In the genomic region with DNA sequence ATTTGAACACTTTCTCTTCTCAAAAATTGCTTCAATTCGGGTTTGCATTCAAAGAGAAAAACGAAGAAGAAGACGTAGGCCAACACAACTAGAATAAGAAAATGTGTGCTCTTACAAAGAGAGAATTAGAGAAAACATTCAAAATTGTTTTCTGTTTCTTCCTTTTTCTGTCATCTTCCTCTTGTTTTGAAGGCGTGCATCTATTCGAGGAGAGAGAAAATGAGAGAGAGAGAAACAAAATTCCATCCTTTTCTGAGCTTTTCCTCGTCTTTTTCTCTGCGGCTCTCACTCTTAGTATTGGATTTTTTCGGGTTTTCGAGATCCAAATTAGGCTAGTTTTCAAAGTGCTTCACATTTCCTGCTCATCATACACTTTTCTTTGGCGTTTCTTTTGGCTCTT, we compare ENCODE assay signal across 7 worm cellular contexts.
TF ChIP-seq lines count a peak whose summit lies in the region.

No protein-coding gene starts in this region.

TF ChIP-seq in whole organism, L1 larva, 84 proteins besides CTCF, POLR2A, EP300 and RAD21 (continues in another document):
- TF ChIP-seq hlh-4 (tag; optimal IDR thresholded peaks at IDR 0.05; lab: Kevin White, UChicago) (no peak), nhr-77 (tag; optimal IDR thresholded peaks at IDR 0.05; lab: Kevin White, UChicago) (peak; percentile 32), swsn-7 (tag; optimal IDR thresholded peaks at IDR 0.05; lab: Kevin White, UChicago) (peak; percentile 57), nhr-71 (tag; optimal IDR thresholded peaks at IDR 0.05; lab: Kevin White, UChicago) (peak; percentile 67), aha-1 (tag; optimal IDR thresholded peaks at IDR 0.05; lab: Kevin White, UChicago) (no peak), ceh-82 (tag; optimal IDR thresholded peaks at IDR 0.05; lab: Kevin White, UChicago) (peak; percentile 0 to 56 (median 1)), ceh-63 (GFP tag; optimal IDR thresholded peaks at IDR 0.05; lab: Kevin White, UChicago) (no peak), fkh-10 (GFP tag; optimal IDR thresholded peaks at IDR 0.05; lab: Kevin White, UChicago) (peak; percentile 80), mep-1 (tag; optimal IDR thresholded peaks at IDR 0.05; lab: Kevin White, UChicago) (peak; percentile 52), lin-14 (GFP tag; optimal IDR thresholded peaks at IDR 0.05; lab: Kevin White, UChicago) (peak; percentile 95), unc-130 (tag; optimal IDR thresholded peaks at IDR 0.05; lab: Kevin White, UChicago) (no peak), blmp-1 (tag; optimal IDR thresholded peaks at IDR 0.05; lab: Kevin White, UChicago) (no peak)

TF ChIP-seq in whole organism, L2 larva, 48 proteins besides CTCF, POLR2A, EP300 and RAD21 (continues in another document):
- no peak for TF ChIP-seq nhr-11 (tag; optimal IDR thresholded peaks at IDR 0.05; lab: Kevin White, UChicago)
- peak; percentile 49 for TF ChIP-seq lin-13 (GFP tag; optimal IDR thresholded peaks at IDR 0.05; lab: Kevin White, UChicago)
- TF ChIP-seq blmp-1 (tag; optimal IDR thresholded peaks at IDR 0.05; lab: Kevin White, UChicago; ENCODE audit: insufficient read depth): no peak
- TF ChIP-seq egl-27 (tag; optimal IDR thresholded peaks at IDR 0.05; lab: Kevin White, UChicago): peak; percentile 41
- peak; percentile 58 for TF ChIP-seq nhr-129 (tag; optimal IDR thresholded peaks at IDR 0.05; lab: Kevin White, UChicago)
- peak in 1 of 2 experiments; percentile 61 for TF ChIP-seq mdl-1 (tag; optimal IDR thresholded peaks at IDR 0.05; lab: Kevin White, UChicago)
- peak; percentile 9 for TF ChIP-seq fos-1 (tag; optimal IDR thresholded peaks at IDR 0.05; lab: Kevin White, UChicago)
- no peak for TF ChIP-seq ZK546.5 (tag; optimal IDR thresholded peaks at IDR 0.05; lab: Kevin White, UChicago)
- no peak for TF ChIP-seq lin-39 (tag; optimal IDR thresholded peaks at IDR 0.05; lab: Kevin White, UChicago)
- peak; percentile 94 for TF ChIP-seq C34F6.9 (tag; optimal IDR thresholded peaks at IDR 0.05; lab: Kevin White, UChicago)
- peak; percentile 97 for TF ChIP-seq unc-55 (GFP tag; optimal IDR thresholded peaks at IDR 0.05; lab: Kevin White, UChicago)
- no peak for TF ChIP-seq ztf-1 (GFP tag; conservative IDR thresholded peaks at IDR 0.05; lab: Robert Waterston, UW)

TF ChIP-seq in whole organism, L3 larva, 47 proteins besides CTCF, POLR2A, EP300 and RAD21 (continues in another document):
- TF ChIP-seq lin-39 (tag; optimal IDR thresholded peaks at IDR 0.05; lab: Kevin White, UChicago) (peak; percentile 1), lin-15B (tag; optimal IDR thresholded peaks at IDR 0.05; lab: Kevin White, UChicago) (peak; percentile 62), ceh-9 (tag; optimal IDR thresholded peaks at IDR 0.05; lab: Kevin White, UChicago) (no peak), nhr-237 (tag; optimal IDR thresholded peaks at IDR 0.05; lab: Kevin White, UChicago) (no peak), nhr-25 (tag; optimal IDR thresholded peaks at IDR 0.05; lab: Kevin White, UChicago) (no peak), nhr-12 (tag; optimal IDR thresholded peaks at IDR 0.05; lab: Kevin White, UChicago) (no peak), eor-1 (tag; optimal IDR thresholded peaks at IDR 0.05; lab: Kevin White, UChicago) (no peak), nhr-76 (tag; optimal IDR thresholded peaks at IDR 0.05; lab: Kevin White, UChicago) (no peak), fkh-10 (GFP tag; optimal IDR thresholded peaks at IDR 0.05; lab: Kevin White, UChicago) (peak; percentile 92), sea-2 (GFP tag; optimal IDR thresholded peaks at IDR 0.05; lab: Kevin White, UChicago) (no peak), ama-1 (optimal IDR thresholded peaks at IDR 0.05; lab: Kevin White, UChicago) (no peak), hmg-11 (tag; optimal IDR thresholded peaks at IDR 0.05; lab: Kevin White, UChicago) (peak; percentile 41), nhr-43 (tag; optimal IDR thresholded peaks at IDR 0.05; lab: Kevin White, UChicago; ENCODE audit: poor library complexity, severe bottlenecking) (no peak)

TF ChIP-seq in whole organism, L4 larva, 104 proteins besides CTCF, POLR2A, EP300 and RAD21 (continues in another document):
- TF ChIP-seq spr-3 (GFP tag; optimal IDR thresholded peaks at IDR 0.05; lab: Kevin White, UChicago) (no peak), lin-38 (GFP tag; IDR thresholded peaks at IDR 0.05; lab: Robert Waterston, UW) (no peak), dpl-1 (GFP tag; optimal IDR thresholded peaks at IDR 0.05; lab: Kevin White, UChicago) (peak; percentile 39), gei-8 (GFP tag; optimal IDR thresholded peaks at IDR 0.05; lab: Kevin White, UChicago) (no peak), pqm-1 (tag; optimal IDR thresholded peaks at IDR 0.05; lab: Kevin White, UChicago) (no peak), mdl-1 (tag; optimal IDR thresholded peaks at IDR 0.05; lab: Kevin White, UChicago) (peak in 1 of 2 experiments; percentile 58), lsy-2 (tag; optimal IDR thresholded peaks at IDR 0.05; lab: Kevin White, UChicago) (peak in 1 of 2 experiments; percentile 78), zfp-2 (tag; optimal IDR thresholded peaks at IDR 0.05; lab: Kevin White, UChicago) (no peak), fkh-10 (GFP tag; optimal IDR thresholded peaks at IDR 0.05; lab: Kevin White, UChicago) (peak; percentile 97), daf-16 (GFP tag; optimal IDR thresholded peaks at IDR 0.05; lab: Kevin White, UChicago) (no peak), daf-16 (tag; optimal IDR thresholded peaks at IDR 0.05; lab: Kevin White, UChicago) (no peak), hlh-30 (tag; optimal IDR thresholded peaks at IDR 0.05; lab: Kevin White, UChicago; ENCODE audit: insufficient read depth) (peak; percentile 35), mep-1 (tag; optimal IDR thresholded peaks at IDR 0.05; lab: Kevin White, UChicago) (peak; percentile 53)

TF ChIP-seq in whole organism, late embryonic, 69 proteins besides CTCF, POLR2A, EP300 and RAD21 (continues in another document):
- TF ChIP-seq pha-4 (tag; optimal IDR thresholded peaks at IDR 0.05; lab: Kevin White, UChicago): no peak
- TF ChIP-seq nfya-1 (tag; optimal IDR thresholded peaks at IDR 0.05; lab: Kevin White, UChicago): peak; percentile 62
- peak; percentile 5 for TF ChIP-seq tbx-2 (tag; optimal IDR thresholded peaks at IDR 0.05; lab: Kevin White, UChicago)
- TF ChIP-seq sox-4 (tag; optimal IDR thresholded peaks at IDR 0.05; lab: Kevin White, UChicago): no peak
- no peak for TF ChIP-seq fkh-6 (tag; optimal IDR thresholded peaks at IDR 0.05; lab: Kevin White, UChicago)
- TF ChIP-seq ceh-9 (tag; optimal IDR thresholded peaks at IDR 0.05; lab: Kevin White, UChicago): no peak
- TF ChIP-seq ceh-2 (tag; optimal IDR thresholded peaks at IDR 0.05; lab: Kevin White, UChicago): no peak
- no peak for TF ChIP-seq eyg-1 (tag; optimal IDR thresholded peaks at IDR 0.05; lab: Kevin White, UChicago)
- TF ChIP-seq rnt-1 (tag; optimal IDR thresholded peaks at IDR 0.05; lab: Kevin White, UChicago): no peak
- TF ChIP-seq ceh-48 (tag; optimal IDR thresholded peaks at IDR 0.05; lab: Kevin White, UChicago): peak; percentile 25
- TF ChIP-seq ref-2 (tag; optimal IDR thresholded peaks at IDR 0.05; lab: Kevin White, UChicago): no peak
- TF ChIP-seq unc-42 (tag; optimal IDR thresholded peaks at IDR 0.05; lab: Kevin White, UChicago): peak; percentile 79
- no peak for TF ChIP-seq pha-2 (tag; optimal IDR thresholded peaks at IDR 0.05; lab: Kevin White, UChicago)
- no peak for TF ChIP-seq npax-4 (tag; optimal IDR thresholded peaks at IDR 0.05; lab: Kevin White, UChicago)
- TF ChIP-seq dmd-4 (tag; optimal IDR thresholded peaks at IDR 0.05; lab: Kevin White, UChicago; ENCODE audit: borderline replicate concordance): no peak

TF ChIP-seq in whole organism, mixed stage, embryonic, 35 proteins besides CTCF, POLR2A, EP300 and RAD21:
- no peak for TF ChIP-seq mls-2 (tag; optimal IDR thresholded peaks at IDR 0.05; lab: Kevin White, UChicago)
- TF ChIP-seq ces-1 (GFP tag; optimal IDR thresholded peaks at IDR 0.05; lab: Kevin White, UChicago): peak; percentile 93
TF ChIP-seq in whole organism, mixed stage, embryonic: peak in this region for 1.

TF ChIP-seq in whole organism, young adult, 124 proteins besides CTCF, POLR2A, EP300 and RAD21:
- TF ChIP-seq ztf-28 (GFP tag; IDR thresholded peaks at IDR 0.05; lab: Robert Waterston, UW): no peak
- TF ChIP-seq F52B5.7 (tag; optimal IDR thresholded peaks at IDR 0.05; lab: Kevin White, UChicago): no peak
- TF ChIP-seq ztf-26 (tag; optimal IDR thresholded peaks at IDR 0.05; lab: Kevin White, UChicago): no peak
- TF ChIP-seq K12H6.12 (tag; optimal IDR thresholded peaks at IDR 0.05; lab: Kevin White, UChicago): peak; percentile 37
- no peak for TF ChIP-seq ceh-79 (tag; optimal IDR thresholded peaks at IDR 0.05; lab: Kevin White, UChicago)
- no peak for TF ChIP-seq fkh-3 (tag; optimal IDR thresholded peaks at IDR 0.05; lab: Kevin White, UChicago)
- TF ChIP-seq rec-8 (tag; optimal IDR thresholded peaks at IDR 0.05; lab: Kevin White, UChicago): no peak
- TF ChIP-seq tbx-9 (tag; optimal IDR thresholded peaks at IDR 0.05; lab: Kevin White, UChicago; ENCODE audit: borderline replicate concordance): no peak
- TF ChIP-seq hmg-1.2 (GFP tag; IDR thresholded peaks at IDR 0.05; lab: Robert Waterston, UW): peak; percentile 7; the same call in 1 of the 2 replicates
- TF ChIP-seq snpc-4 (GFP tag; optimal IDR thresholded peaks at IDR 0.05; lab: Kevin White, UChicago): no peak
- no peak for TF ChIP-seq snpc-4 (tag; optimal IDR thresholded peaks at IDR 0.05; lab: Kevin White, UChicago)
- no peak for TF ChIP-seq ceh-91 (GFP tag; IDR thresholded peaks at IDR 0.05; lab: Robert Waterston, UW)
- TF ChIP-seq atf-7 (tag; optimal IDR thresholded peaks at IDR 0.05; lab: Kevin White, UChicago): no peak
- no peak for TF ChIP-seq snpc-1.3 (tag; optimal IDR thresholded peaks at IDR 0.05; lab: Kevin White, UChicago; ENCODE audit: insufficient read depth)
- no peak for TF ChIP-seq T07F8.4 (tag; optimal IDR thresholded peaks at IDR 0.05; lab: Kevin White, UChicago)
- TF ChIP-seq dox-1 (GFP tag; IDR thresholded peaks at IDR 0.05; lab: Robert Waterston, UW): no peak
- TF ChIP-seq nhr-80 (tag; optimal IDR thresholded peaks at IDR 0.05; lab: Kevin White, UChicago): no peak
